Fruit fly (Drosophila melanogaster) whole organism, wandering third instar larva: ENCODE data around the gene Nlg2.

ENCODE experiments used
- Abd-B ChIP-seq: fragments of >200 bp; optimal IDR thresholded peaks from 2 replicates; lab custom pipeline; 2017; ENCODE audit warnings: missing biosample characterization, missing genetic modification characterization
- CG9705 ChIP-seq: fragments of 200-800 bp; sonication (Bioruptor generic); optimal IDR thresholded peaks from 2 replicates; lab custom pipeline; 2018; ENCODE audit warnings: missing biosample characterization, mild to moderate bottlenecking, missing genetic modification characterization
- Myc ChIP-seq: fragments of >200 bp; optimal IDR thresholded peaks from 2 replicates; lab custom pipeline; 2017
- rgr ChIP-seq: fragments of 200-800 bp; sonication (Bioruptor generic); optimal IDR thresholded peaks from 3 replicates; lab custom pipeline; 2016; ENCODE audit warnings: missing biosample characterization, mild to moderate bottlenecking, missing genetic modification characterization

dm6 chr2L:6874006-6874405 lies 694 bp upstream of the Nlg2 start:
- TF ChIP-seq CG9705 (GFP tag; lab: Kevin White, UChicago): no peak
- no peak for TF ChIP-seq rgr (GFP tag; lab: Kevin White, UChicago)
- no peak for TF ChIP-seq Myc (lab: Kevin White, UChicago)
- TF ChIP-seq Abd-B: no peak
